Fruit fly (Drosophila melanogaster): ENCODE measurements around the gene CG46463.

dm6 chr3L:3452684-3453083 lies 8.4 kb upstream of the CG46463 start:
- TF ChIP-seq CG32121 (GFP tag; IDR thresholded peaks at IDR 0.05) (no peak), fd96Ca (GFP tag; IDR thresholded peaks at IDR 0.05) (no peak), CG34367 (tag; optimal IDR thresholded peaks at IDR 0.05) (no peak), gl (tag; optimal IDR thresholded peaks at IDR 0.05) (no peak), EcR (GFP tag; optimal IDR thresholded peaks at IDR 0.05) (no peak), CG8159 (tag; optimal IDR thresholded peaks at IDR 0.05) (no peak), CG12605 (GFP tag; IDR thresholded peaks at IDR 0.05) (no peak), D1 (tag; optimal IDR thresholded peaks at IDR 0.05) (no peak), Pif1B (GFP tag; optimal IDR thresholded peaks at IDR 0.05) (no peak), CG15710 (tag; optimal IDR thresholded peaks at IDR 0.05) (no peak), CG9948 (tag; optimal IDR thresholded peaks at IDR 0.05) (no peak), CG4496 (GFP tag; IDR thresholded peaks at IDR 0.05) (0 out of 3 replicates have a peak, but pooled peaks have one; percentile 4), rn (GFP tag; IDR thresholded peaks at IDR 0.05) (no peak), CG14655 (GFP tag; optimal IDR thresholded peaks at IDR 0.05) (no peak)
